Fruit fly (Drosophila melanogaster): ENCODE measurements around the gene CG9287.

CG9287 gene

dm6 chr2L:8699895-8700314 lies 20.3 kb upstream of the CG9287 start:
- TF ChIP-seq Eip93F (GFP tag; optimal IDR thresholded peaks at IDR 0.05): no peak
- TF ChIP-seq CG6854 (GFP tag; optimal IDR thresholded peaks at IDR 0.05): peak; percentile 44
- peak; percentile 89 for TF ChIP-seq svp (GFP tag)
- no peak for TF ChIP-seq CG7368 (GFP tag; optimal IDR thresholded peaks at IDR 0.05)
- no peak for TF ChIP-seq CG6808 (GFP tag; optimal IDR thresholded peaks at IDR 0.05)
- TF ChIP-seq CG6792 (GFP tag; optimal IDR thresholded peaks at IDR 0.05): no peak
- no peak for TF ChIP-seq spab (GFP tag; optimal IDR thresholded peaks at IDR 0.05)
- no peak for TF ChIP-seq Ets21C (GFP tag; optimal IDR thresholded peaks at IDR 0.05)
- no peak for TF ChIP-seq Hr38 (GFP tag; optimal IDR thresholded peaks at IDR 0.05)
- TF ChIP-seq net (GFP tag; optimal IDR thresholded peaks at IDR 0.05): no peak
- no peak for TF ChIP-seq OdsH (GFP tag; optimal IDR thresholded peaks at IDR 0.05)
- no peak for TF ChIP-seq pdm3 (GFP tag; optimal IDR thresholded peaks at IDR 0.05)
- no peak for TF ChIP-seq esn (GFP tag; optimal IDR thresholded peaks at IDR 0.05)
- TF ChIP-seq dac (GFP tag; optimal IDR thresholded peaks at IDR 0.05): no peak
- TF ChIP-seq CG34406 (GFP tag; optimal IDR thresholded peaks at IDR 0.05): no peak
- peak; percentile 71 for TF ChIP-seq Eip78C (GFP tag)
- TF ChIP-seq lz (GFP tag; optimal IDR thresholded peaks at IDR 0.05): no peak
- TF ChIP-seq fkh (GFP tag; optimal IDR thresholded peaks at IDR 0.05): peak; percentile 56
- no peak for TF ChIP-seq Blimp-1 (GFP tag; optimal IDR thresholded peaks at IDR 0.05)
- TF ChIP-seq CG1621 (tag; optimal IDR thresholded peaks at IDR 0.05): no peak
- TF ChIP-seq vri (GFP tag; optimal IDR thresholded peaks at IDR 0.05): peak; percentile 78
- no peak for TF ChIP-seq acj6 (GFP tag; optimal IDR thresholded peaks at IDR 0.05)
- no peak for TF ChIP-seq CG3919 (GFP tag; optimal IDR thresholded peaks at IDR 0.05)
- no peak for TF ChIP-seq Sox14 (GFP tag; optimal IDR thresholded peaks at IDR 0.05)
- no peak for TF ChIP-seq Ets96B (tag; optimal IDR thresholded peaks at IDR 0.05)
- no peak for TF ChIP-seq ss (GFP tag; optimal IDR thresholded peaks at IDR 0.05)
- no peak for TF ChIP-seq fd59A (GFP tag; optimal IDR thresholded peaks at IDR 0.05)
- no peak for TF ChIP-seq Eip75B (GFP tag; optimal IDR thresholded peaks at IDR 0.05)
- TF ChIP-seq fd85E (GFP tag; optimal IDR thresholded peaks at IDR 0.05): no peak
- no peak for TF ChIP-seq CG16779 (tag; optimal IDR thresholded peaks at IDR 0.05)

DNA sequence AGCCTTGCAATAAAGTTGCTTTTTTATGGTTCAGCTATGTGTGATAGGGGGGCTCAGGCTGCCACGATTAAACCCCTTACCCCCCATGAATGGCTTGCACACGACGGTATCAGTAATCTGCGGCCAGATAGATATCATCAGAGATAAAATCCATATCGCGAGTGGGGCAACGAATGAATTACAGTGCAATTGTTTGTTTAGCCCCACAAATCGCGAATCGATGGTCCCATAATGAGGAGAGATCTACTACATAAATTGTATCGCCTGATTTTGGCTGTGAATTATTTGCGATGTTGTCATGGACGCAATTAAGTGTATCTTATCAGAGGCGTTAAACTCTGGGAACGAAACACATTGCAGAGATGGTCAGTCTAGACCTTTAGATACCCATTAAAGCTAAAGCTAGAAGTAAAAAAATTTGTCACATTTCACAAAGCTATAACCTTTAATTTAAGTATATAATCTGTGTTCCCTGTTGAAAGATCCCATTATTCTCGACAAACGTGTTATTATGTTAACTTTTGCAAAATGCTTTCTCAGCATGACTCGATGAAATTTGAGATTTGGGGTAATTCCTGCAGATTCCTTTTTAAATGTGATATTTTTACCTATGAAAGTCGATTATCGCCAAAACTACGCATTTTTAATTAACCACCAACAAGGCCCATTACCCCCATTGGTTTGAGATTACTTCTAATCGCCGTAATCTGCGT lies 18.5 kb upstream of the CG9287 start:
- TF ChIP-seq svp (GFP tag) (peak; percentile 74), Sox102F (GFP tag; optimal IDR thresholded peaks at IDR 0.05) (no peak), fkh (GFP tag; optimal IDR thresholded peaks at IDR 0.05) (peak; percentile 28), CG1621 (tag; optimal IDR thresholded peaks at IDR 0.05) (no peak), vri (GFP tag; optimal IDR thresholded peaks at IDR 0.05) (peak; percentile 79)

- TF ChIP-seq CG15336 (GFP tag; IDR thresholded peaks at IDR 0.05) (peak; percentile 8; the same call in 1 of the 2 replicates), svp (GFP tag) (peak; percentile 78), vri (GFP tag; optimal IDR thresholded peaks at IDR 0.05) (peak; percentile 79), CG8319 (GFP tag; optimal IDR thresholded peaks at IDR 0.05) (no peak), CG10669 (GFP tag; optimal IDR thresholded peaks at IDR 0.05) (no peak), Sox102F (GFP tag; optimal IDR thresholded peaks at IDR 0.05) (no peak), CG11902 (GFP tag; optimal IDR thresholded peaks at IDR 0.05) (no peak), Hr4 (GFP tag; optimal IDR thresholded peaks at IDR 0.05) (no peak), Ets21C (GFP tag; optimal IDR thresholded peaks at IDR 0.05) (no peak), CG10631 (GFP tag; optimal IDR thresholded peaks at IDR 0.05) (no peak), CG32006 (GFP tag; optimal IDR thresholded peaks at IDR 0.05) (no peak), fkh (GFP tag; optimal IDR thresholded peaks at IDR 0.05) (peak; percentile 35), Blimp-1 (GFP tag; optimal IDR thresholded peaks at IDR 0.05) (no peak), CG8632 (GFP tag; optimal IDR thresholded peaks at IDR 0.05) (no peak), net (GFP tag; optimal IDR thresholded peaks at IDR 0.05) (no peak), achi (GFP tag; optimal IDR thresholded peaks at IDR 0.05) (no peak), Sox14 (GFP tag; optimal IDR thresholded peaks at IDR 0.05) (no peak), Eip93F (GFP tag; optimal IDR thresholded peaks at IDR 0.05) (peak; percentile 70), CG6163 (GFP tag; IDR thresholded peaks at IDR 0.05) (no peak), CG16779 (tag; optimal IDR thresholded peaks at IDR 0.05) (no peak), CG7368 (GFP tag; optimal IDR thresholded peaks at IDR 0.05) (no peak), CG6854 (GFP tag; optimal IDR thresholded peaks at IDR 0.05) (no peak)
Observed at dm6 chr2L:8694250-8694704, 14.7 kb upstream of the CG9287 start.
